Worm (Caenorhabditis elegans) whole organism, young adult: Measurements from ENCODE around the gene T19H12.2.

Source experiments
- F37B4.10 ChIP-seq: fragments of 200-800 bp; sonication (Bioruptor generic); IDR thresholded peaks from 2 replicates; pipeline ENCODE4 v1.3.6; 2022; ENCODE audit warnings: missing genetic modification characterization, missing compliant biosample characterization
- cebp-2 ChIP-seq: fragments of 200-800 bp; sonication (Bioruptor generic); IDR thresholded peaks from 2 replicates; pipeline ENCODE4 v1.3.6; 2022; ENCODE audit warnings: missing genetic modification characterization, missing compliant biosample characterization
- ceh-91 ChIP-seq: fragments of 200-800 bp; sonication (Bioruptor generic); IDR thresholded peaks from 2 replicates; pipeline ENCODE4 v1.3.6; 2022; ENCODE audit warnings: missing genetic modification reagents, missing genetic modification characterization, missing compliant biosample characterization
- egl-18 ChIP-seq: fragments of 200-800 bp; sonication (Bioruptor generic); IDR thresholded peaks from 2 replicates; pipeline ENCODE4 v1.3.6; 2022; ENCODE audit warnings: missing genetic modification reagents, missing genetic modification characterization, missing compliant biosample characterization
- him-1 ChIP-seq: sonication (generic microtip); optimal IDR thresholded peaks from 2 replicates; lab custom pipeline; 2016; ENCODE audit warnings: missing genotype, missing genetic modification reagents, missing genetic modification characterization, missing compliant biosample characterization
- lsl-1 ChIP-seq: fragments of 200-800 bp; sonication (Bioruptor generic); optimal IDR thresholded peaks from 2 replicates; lab custom pipeline; 2018; ENCODE audit warnings: mild to moderate bottlenecking, missing genetic modification characterization, moderate library complexity, missing compliant biosample characterization
- nhr-27 ChIP-seq: fragments of 200-800 bp; sonication (Bioruptor generic); optimal IDR thresholded peaks from 2 replicates; lab custom pipeline; 2018; ENCODE audit warnings: mild to moderate bottlenecking, missing genetic modification characterization, moderate library complexity, missing compliant biosample characterization
- unc-130 ChIP-seq: sonication (generic microtip); optimal IDR thresholded peaks from 2 replicates; lab custom pipeline; 2016; ENCODE audit warnings: missing genetic modification reagents, missing genetic modification characterization, missing compliant biosample characterization

- TF ChIP-seq him-1 (tag; lab: Kevin White, UChicago) (no peak), nhr-27 (tag; lab: Kevin White, UChicago) (no peak), unc-130 (GFP tag; lab: Kevin White, UChicago) (no peak), F37B4.10 (GFP tag; lab: Robert Waterston, UW) (no peak), cebp-2 (no peak), ceh-91 (GFP tag; lab: Robert Waterston, UW) (no peak), egl-18 (no peak), lsl-1 (GFP tag; lab: Kevin White, UChicago) (no peak)
Measured at ce11 chrV:4918664-4919257, 28.5 kb downstream of the T19H12.2 start, which contains the start of gene C02E7.6.
